Fruit fly (Drosophila melanogaster) whole organism, adult: ENCODE data around the gene tHMG2.

Source experiments
- CG11617 ChIP-seq: fragments of 200-800 bp; sonication (Bioruptor generic); optimal IDR thresholded peaks from 2 replicates; lab custom pipeline; 2017; ENCODE audit warnings: mild to moderate bottlenecking, missing biosample characterization, missing genetic modification reagents, missing genetic modification characterization
- Clk ChIP-seq: fragments of 200-800 bp; sonication (Bioruptor generic); optimal IDR thresholded peaks from 2 replicates; lab custom pipeline; 2017; ENCODE audit warnings: missing biosample characterization, missing genetic modification characterization
- Crg-1 ChIP-seq: fragments of 200-800 bp; sonication (Bioruptor generic); optimal IDR thresholded peaks from 2 replicates; lab custom pipeline; 2016; ENCODE audit warnings: missing biosample characterization, missing genetic modification characterization
- bab1 ChIP-seq: fragments of 200-800 bp; sonication (Bioruptor generic); optimal IDR thresholded peaks from 3 replicates; lab custom pipeline; 2019; ENCODE audit warnings: missing biosample characterization, mild to moderate bottlenecking, missing genetic modification characterization, moderate library complexity
- cic ChIP-seq: fragments of 200-800 bp; sonication (Bioruptor generic); optimal IDR thresholded peaks from 2 replicates; lab custom pipeline; 2017; ENCODE audit warnings: missing biosample characterization, mild to moderate bottlenecking, missing genetic modification characterization, moderate library complexity
- cnc ChIP-seq, 2 experiments: fragments of >200 bp; optimal IDR thresholded peaks; 2 replicates each; lab custom pipeline; 2017
- kay ChIP-seq: fragments of 200-800 bp; sonication (Bioruptor generic); peaks from one replicate; lab custom pipeline; 2016; ENCODE audit warnings: missing biosample characterization, missing genetic modification characterization, borderline replicate concordance
- pad ChIP-seq: fragments of 200-800 bp; sonication (Bioruptor generic); optimal IDR thresholded peaks from 3 replicates; lab custom pipeline; 2017; ENCODE audit warnings: missing biosample characterization, missing genetic modification characterization, mild to moderate bottlenecking, moderate library complexity, missing genetic modification reagents
- tj ChIP-seq: fragments of 200-800 bp; sonication (Bioruptor generic); optimal IDR thresholded peaks from 3 replicates; lab custom pipeline; 2017; ENCODE audit warnings: missing biosample characterization, mild to moderate bottlenecking, missing genetic modification characterization, moderate library complexity
- toe ChIP-seq: fragments of 200-800 bp; sonication (Bioruptor generic); optimal IDR thresholded peaks from 2 replicates; lab custom pipeline; 2016; ENCODE audit warnings: missing biosample characterization, missing genetic modification characterization

DNA sequence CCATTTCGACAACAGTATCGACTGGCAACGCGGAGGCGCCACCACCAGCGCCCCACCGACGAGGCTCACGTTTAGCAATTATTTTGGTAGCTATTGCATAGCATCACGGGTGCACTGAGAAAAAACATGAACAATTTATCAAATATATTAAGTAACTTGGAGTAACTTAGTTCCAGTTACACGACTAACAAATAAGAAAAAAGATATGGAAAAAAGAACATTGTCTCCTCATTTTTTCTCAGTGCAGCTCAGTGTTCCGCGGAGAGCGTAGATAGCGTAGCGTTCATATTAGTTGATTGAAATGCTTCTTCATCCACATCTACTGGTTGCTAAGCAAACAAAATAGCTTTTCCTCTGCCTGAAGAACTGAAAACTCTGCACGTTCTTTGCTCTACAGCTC is 22.6 kb downstream of the tHMG2 start:
- TF ChIP-seq kay (GFP tag; lab: Kevin White, UChicago) (peak; percentile 2), pad (GFP tag; lab: Kevin White, UChicago) (no peak), Clk (GFP tag; lab: Kevin White, UChicago) (no peak), tj (no peak), bab1 (GFP tag; lab: Kevin White, UChicago) (no peak), toe (GFP tag; lab: Kevin White, UChicago) (no peak), cnc (optimal IDR thresholded peaks at IDR 0.05; lab: Kevin White, UChicago) (no peak), cic (GFP tag; lab: Kevin White, UChicago) (no peak), Crg-1 (GFP tag; lab: Kevin White, UChicago) (no peak), CG11617 (GFP tag; lab: Kevin White, UChicago) (no peak)
